Fruit fly (Drosophila melanogaster): Measurements from ENCODE around the gene CG14384.

The CG14384 gene

dm6 chr3R:13012351-13012750 lies 44.8 kb upstream of the CG14384 start (continued):
- TF ChIP-seq CG8765 (GFP tag; IDR thresholded peaks at IDR 0.05): peak; percentile 60; the same call in 1 of the 2 replicates
- TF ChIP-seq chinmo (GFP tag; IDR thresholded peaks at IDR 0.05; ENCODE audit: partially characterized antibody): 0 out of 4 replicates have a peak, but pooled peaks have one; percentile 67
- peak; percentile 65 for TF ChIP-seq gsb (GFP tag; IDR thresholded peaks at IDR 0.05)
- peak; percentile 26 for TF ChIP-seq Deaf1 (tag; optimal IDR thresholded peaks at IDR 0.05)
- peak; percentile 70 for TF ChIP-seq pho (GFP tag; optimal IDR thresholded peaks at IDR 0.05)
- peak; percentile 72 for TF ChIP-seq phol (tag; optimal IDR thresholded peaks at IDR 0.05)
- no peak for TF ChIP-seq CG8281 (tag; optimal IDR thresholded peaks at IDR 0.05)
- TF ChIP-seq CG10543 (GFP tag; optimal IDR thresholded peaks at IDR 0.05): peak; percentile 61
- TF ChIP-seq CG9797 (GFP tag; optimal IDR thresholded peaks at IDR 0.05): no peak
- TF ChIP-seq CG13624 (GFP tag; optimal IDR thresholded peaks at IDR 0.05): peak; percentile 60
- TF ChIP-seq sim (GFP tag; IDR thresholded peaks at IDR 0.05): 0 out of 2 replicates have a peak, but pooled peaks have one; percentile 30
- TF ChIP-seq BEAF-32 (GFP tag; optimal IDR thresholded peaks at IDR 0.05): no peak
- peak; percentile 14 for TF ChIP-seq pb (GFP tag; optimal IDR thresholded peaks at IDR 0.05)
- TF ChIP-seq aop (GFP tag; IDR thresholded peaks at IDR 0.05): 0 out of 2 replicates have a peak, but pooled peaks have one; percentile 48
- TF ChIP-seq Drgx (GFP tag; IDR thresholded peaks at IDR 0.05): peak; percentile 84
- peak; percentile 53 for TF ChIP-seq fu2 (GFP tag; optimal IDR thresholded peaks at IDR 0.05)
- no peak for TF ChIP-seq CG12769 (tag; optimal IDR thresholded peaks at IDR 0.05)
- TF ChIP-seq bab2 (GFP tag; optimal IDR thresholded peaks at IDR 0.05): peak; percentile 68
- peak; percentile 64 for TF ChIP-seq mam (GFP tag; optimal IDR thresholded peaks at IDR 0.05)
- peak; percentile 86 for TF ChIP-seq CG34422 (GFP tag; IDR thresholded peaks at IDR 0.05)
- TF ChIP-seq bowl (GFP tag; IDR thresholded peaks at IDR 0.05): peak; percentile 51; the same call in 1 of the 2 replicates
- TF ChIP-seq Chrac-16 (GFP tag; optimal IDR thresholded peaks at IDR 0.05): peak; percentile 53
- peak in 1 of 2 experiments; percentile 55 for TF ChIP-seq tll (GFP tag; optimal IDR thresholded peaks at IDR 0.05)
- peak; percentile 58 to 62 for TF ChIP-seq chif (GFP tag; optimal IDR thresholded peaks at IDR 0.05)
- peak in 1 of 2 experiments; percentile 11 for TF ChIP-seq Hr78 (GFP tag; optimal IDR thresholded peaks at IDR 0.05)
- peak; percentile 29 for TF ChIP-seq CG5245 (GFP tag; optimal IDR thresholded peaks at IDR 0.05)
- TF ChIP-seq Doc2 (GFP tag; IDR thresholded peaks at IDR 0.05): no peak
- peak; percentile 23 for TF ChIP-seq Nf-YB (GFP tag; optimal IDR thresholded peaks at IDR 0.05)
- TF ChIP-seq Ada2b (GFP tag; IDR thresholded peaks at IDR 0.05): peak; percentile 77
- no peak for TF ChIP-seq sima (GFP tag; optimal IDR thresholded peaks at IDR 0.05)
- peak in 1 of 3 experiments; percentile 3 for TF ChIP-seq lola (GFP tag; optimal IDR thresholded peaks at IDR 0.05)
- TF ChIP-seq Dfd (GFP tag; optimal IDR thresholded peaks at IDR 0.05): no peak
- TF ChIP-seq ranshi (GFP tag; IDR thresholded peaks at IDR 0.05): peak; percentile 55; the same call in 1 of the 2 replicates
- TF ChIP-seq usp (GFP tag; optimal IDR thresholded peaks at IDR 0.05): no peak
- peak; percentile 65; the same call in 3 of the 4 replicates for TF ChIP-seq Gug (GFP tag; IDR thresholded peaks at IDR 0.05)
- no peak for TF ChIP-seq C15 (GFP tag; IDR thresholded peaks at IDR 0.05)
- TF ChIP-seq CG6689 (GFP tag; IDR thresholded peaks at IDR 0.05): peak; percentile 53; the same call in 1 of the 2 replicates
- TF ChIP-seq CG12219 (GFP tag; optimal IDR thresholded peaks at IDR 0.05): no peak
- no peak for TF ChIP-seq lov (optimal IDR thresholded peaks at IDR 0.05)
- TF ChIP-seq lov (GFP tag; IDR thresholded peaks at IDR 0.05): 0 out of 3 replicates have a peak, but pooled peaks have one; percentile 57
- TF ChIP-seq her (GFP tag; optimal IDR thresholded peaks at IDR 0.05): peak; percentile 20
- no peak for TF ChIP-seq CG15269 (tag; optimal IDR thresholded peaks at IDR 0.05)
- TF ChIP-seq CG10147 (GFP tag; optimal IDR thresholded peaks at IDR 0.05): peak; percentile 43
- TF ChIP-seq jing (GFP tag; optimal IDR thresholded peaks at IDR 0.05): no peak
- peak; percentile 51 for TF ChIP-seq CG4282 (GFP tag; optimal IDR thresholded peaks at IDR 0.05)
- peak; percentile 61 for TF ChIP-seq CG3163 (GFP tag; optimal IDR thresholded peaks at IDR 0.05)
- peak; percentile 1 for TF ChIP-seq CG30431 (GFP tag; optimal IDR thresholded peaks at IDR 0.05)
- no peak for TF ChIP-seq CG4404 (GFP tag; IDR thresholded peaks at IDR 0.05)
- TF ChIP-seq CG31365 (tag; optimal IDR thresholded peaks at IDR 0.05): no peak
- TF ChIP-seq ttk (GFP tag; IDR thresholded peaks at IDR 0.05): peak; percentile 61; the same call in 1 of the 2 replicates
- TF ChIP-seq ap (GFP tag; IDR thresholded peaks at IDR 0.05): peak; percentile 62

Measured in whole organism, embryonic.